Fruit fly (Drosophila melanogaster): ENCODE results near the gene mgl.

DNA sequence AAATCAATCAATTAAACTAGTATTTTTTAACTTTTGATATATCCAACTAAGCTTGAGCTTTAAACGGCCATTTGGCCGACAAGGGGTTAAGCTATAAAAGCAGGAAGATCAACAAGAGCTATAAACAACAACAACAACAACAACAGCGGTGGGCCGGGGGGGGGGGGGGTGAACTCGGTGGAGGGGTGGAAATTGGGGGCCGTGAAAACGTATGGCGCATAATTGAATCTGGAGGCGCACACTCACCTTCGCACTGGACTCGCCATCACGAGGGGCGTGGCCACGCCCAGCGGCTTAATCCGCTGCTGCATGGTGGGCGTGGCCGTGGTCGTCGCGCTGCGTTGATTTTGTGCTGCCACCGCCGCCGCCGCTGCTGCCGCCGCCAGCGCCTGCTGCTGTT lies 167.7 kb downstream of the mgl start:
- TF ChIP-seq pan (optimal IDR thresholded peaks at IDR 0.05) (no peak), CG8478 (optimal IDR thresholded peaks at IDR 0.05) (no peak), psq (optimal IDR thresholded peaks at IDR 0.05) (no peak)

All from whole organism.